Fruit fly (Drosophila melanogaster): ENCODE data around the gene Polr3F.

Polr3F gene

DNA sequence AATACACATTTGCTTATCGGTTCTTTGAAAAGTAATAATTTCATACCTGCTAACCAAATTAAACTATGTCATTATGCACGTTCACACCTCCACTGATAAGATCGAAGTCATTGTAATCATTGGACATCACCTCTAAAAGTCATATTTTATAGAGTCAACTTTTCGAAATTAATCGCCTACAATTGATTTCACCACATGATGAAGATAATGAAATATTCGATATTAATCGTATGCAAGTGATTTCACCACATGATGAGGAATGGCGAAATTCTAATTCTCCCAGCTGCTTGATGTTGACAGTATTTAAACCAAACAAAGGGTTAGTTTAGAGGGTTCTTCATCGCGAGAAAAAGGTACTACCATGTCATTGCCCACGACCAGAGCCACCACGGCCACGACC, 8.5 kb upstream of the Polr3F start, which contains the start of gene CG18596:
CG18596 (plus strand) TSS at position 250 of the 400 bp plus-strand sequence.
- TF ChIP-seq Dif (GFP tag; optimal IDR thresholded peaks at IDR 0.05; ENCODE audit: partially characterized antibody), result no peak
- peak; percentile 77 for TF ChIP-seq Myc (optimal IDR thresholded peaks at IDR 0.05)

DNA sequence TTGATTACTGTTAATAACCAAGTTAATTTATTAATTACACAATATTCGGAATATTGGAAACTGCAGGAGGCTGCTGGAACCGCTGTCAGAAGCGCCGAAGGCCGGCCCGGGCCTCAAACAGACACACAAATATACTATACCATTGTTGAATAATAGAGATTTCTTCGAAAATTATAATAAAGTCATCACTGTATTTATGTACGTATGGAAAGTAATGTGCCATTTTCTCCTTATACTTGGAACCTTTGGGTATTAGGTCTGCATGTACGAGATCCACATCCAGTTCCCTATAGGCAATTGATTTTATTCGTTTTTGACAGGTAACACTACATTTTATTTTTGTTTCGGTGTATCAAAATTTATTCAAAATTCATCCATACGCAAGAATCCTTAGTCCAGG, 5.4 kb upstream of the Polr3F start, which contains the start of gene CG7069:
CG7069 (plus strand) TSS at position 301 of the 400 bp plus-strand sequence.
- TF ChIP-seq Hr83 (GFP tag; optimal IDR thresholded peaks at IDR 0.05; ENCODE audit: poor library complexity, severe bottlenecking), result no peak
- TF ChIP-seq tai (GFP tag; optimal IDR thresholded peaks at IDR 0.05), result no peak
- no peak for TF ChIP-seq ey (GFP tag; optimal IDR thresholded peaks at IDR 0.05)
- no peak for TF ChIP-seq Dfd (GFP tag; optimal IDR thresholded peaks at IDR 0.05)
- TF ChIP-seq sage (GFP tag; optimal IDR thresholded peaks at IDR 0.05), result no peak
- no peak for TF ChIP-seq Hnf4 (GFP tag; optimal IDR thresholded peaks at IDR 0.05)
- no peak for TF ChIP-seq dl (GFP tag; optimal IDR thresholded peaks at IDR 0.05; ENCODE audit: insufficient read depth in 1 of 2, partially characterized antibody in 2 of 2)
- no peak for TF ChIP-seq brk (GFP tag; optimal IDR thresholded peaks at IDR 0.05)
- TF ChIP-seq br (GFP tag; optimal IDR thresholded peaks at IDR 0.05), result no peak
- TF ChIP-seq CrebA (GFP tag; optimal IDR thresholded peaks at IDR 0.05; ENCODE audit: borderline replicate concordance), result no peak

dm6 chr3R:22368777-22369214, 1.6 kb upstream of the Polr3F start:
- TF ChIP-seq Hr78 (GFP tag; optimal IDR thresholded peaks at IDR 0.05) (no peak), Rel (GFP tag; optimal IDR thresholded peaks at IDR 0.05) (no peak), Rel (tag; optimal IDR thresholded peaks at IDR 0.05) (no peak), fru (GFP tag; optimal IDR thresholded peaks at IDR 0.05) (peak; percentile 83), psq (GFP tag; optimal IDR thresholded peaks at IDR 0.05) (peak; percentile 67), CG32264 (GFP tag; optimal IDR thresholded peaks at IDR 0.05) (no peak), Dif (GFP tag; optimal IDR thresholded peaks at IDR 0.05; ENCODE audit: partially characterized antibody) (no peak), dsf (GFP tag; optimal IDR thresholded peaks at IDR 0.05; ENCODE audit: borderline replicate concordance) (no peak), CG9705 (GFP tag; optimal IDR thresholded peaks at IDR 0.05) (no peak), OdsH (GFP tag; optimal IDR thresholded peaks at IDR 0.05) (peak; percentile 69), brk (GFP tag; optimal IDR thresholded peaks at IDR 0.05) (no peak), woc (GFP tag; optimal IDR thresholded peaks at IDR 0.05) (peak; percentile 74), Hr83 (GFP tag; optimal IDR thresholded peaks at IDR 0.05; ENCODE audit: poor library complexity, severe bottlenecking) (no peak), foxo (GFP tag; optimal IDR thresholded peaks at IDR 0.05) (peak in 1 of 2 experiments; percentile 79), tai (GFP tag; optimal IDR thresholded peaks at IDR 0.05) (no peak), Hnf4 (GFP tag; optimal IDR thresholded peaks at IDR 0.05) (no peak), sv (GFP tag; optimal IDR thresholded peaks at IDR 0.05) (peak; percentile 78), Sp1 (GFP tag; optimal IDR thresholded peaks at IDR 0.05) (peak; percentile 60), Myc (optimal IDR thresholded peaks at IDR 0.05) (no peak), pan (optimal IDR thresholded peaks at IDR 0.05) (no peak), h (GFP tag; optimal IDR thresholded peaks at IDR 0.05) (peak; percentile 57), CrebA (GFP tag; optimal IDR thresholded peaks at IDR 0.05; ENCODE audit: borderline replicate concordance) (no peak), br (GFP tag; optimal IDR thresholded peaks at IDR 0.05) (peak; percentile 74), usp (GFP tag; optimal IDR thresholded peaks at IDR 0.05) (no peak), Vsx2 (GFP tag; optimal IDR thresholded peaks at IDR 0.05; ENCODE audit: partially characterized antibody) (no peak), dl (GFP tag; optimal IDR thresholded peaks at IDR 0.05; ENCODE audit: insufficient read depth in 1 of 2, partially characterized antibody in 2 of 2) (no peak), Mio (GFP tag; optimal IDR thresholded peaks at IDR 0.05) (no peak), ey (GFP tag; optimal IDR thresholded peaks at IDR 0.05) (peak; percentile 60), N (GFP tag; optimal IDR thresholded peaks at IDR 0.05) (no peak), GATAd (GFP tag; optimal IDR thresholded peaks at IDR 0.05) (no peak), lola (GFP tag; optimal IDR thresholded peaks at IDR 0.05) (no peak), sage (GFP tag; optimal IDR thresholded peaks at IDR 0.05) (peak; percentile 30), Abd-B (GFP tag; optimal IDR thresholded peaks at IDR 0.05) (no peak), rgr (GFP tag; optimal IDR thresholded peaks at IDR 0.05) (peak; percentile 69), Jra (GFP tag; optimal IDR thresholded peaks at IDR 0.05) (no peak), jim (GFP tag; optimal IDR thresholded peaks at IDR 0.05) (no peak), HLH106 (tag; optimal IDR thresholded peaks at IDR 0.05) (peak; percentile 48), Dfd (GFP tag; optimal IDR thresholded peaks at IDR 0.05) (no peak), dmrt93B (GFP tag; optimal IDR thresholded peaks at IDR 0.05) (no peak)

Data from whole organism, wandering third instar larva.